Fruit fly (Drosophila melanogaster) whole organism, prepupa: Measurements from ENCODE around the gene Atat.

Experiments used
- CG10669 ChIP-seq: fragments of 200-800 bp; sonication (Bioruptor generic); optimal IDR thresholded peaks from 3 replicates; lab custom pipeline; 2018; ENCODE audit warnings: missing biosample characterization, mild to moderate bottlenecking, missing genetic modification characterization, moderate library complexity
- CG11762 ChIP-seq: fragments of 200-800 bp; sonication (Bioruptor generic); optimal IDR thresholded peaks from 3 replicates; lab custom pipeline; 2016; ENCODE audit warnings: missing biosample characterization, missing genetic modification characterization; ENCODE audit not compliant: insufficient read depth
- CG15336 ChIP-seq: fragments of 200-800 bp; sonication (Bioruptor generic); IDR thresholded peaks from 2 replicates; pipeline ENCODE4 v1.3.6; 2022; ENCODE audit warnings: missing biosample characterization, missing genetic modification characterization
- CG1621 ChIP-seq: fragments of 200-800 bp; sonication (Bioruptor generic); optimal IDR thresholded peaks from 3 replicates; lab custom pipeline; 2018; ENCODE audit warnings: missing biosample characterization, mild to moderate bottlenecking, missing genetic modification characterization
- CG16779 ChIP-seq: fragments of 200-800 bp; sonication (Bioruptor generic); optimal IDR thresholded peaks from 3 replicates; lab custom pipeline; 2017; ENCODE audit warnings: missing biosample characterization, mild to moderate bottlenecking, missing genetic modification characterization
- CG3032 ChIP-seq: fragments of 200-800 bp; optimal IDR thresholded peaks from 2 replicates; lab custom pipeline; 2019; ENCODE audit warnings: missing biosample characterization, mild to moderate bottlenecking, missing genetic modification characterization, moderate library complexity
- CG31627 ChIP-seq: fragments of 200-800 bp; sonication (Bioruptor generic); optimal IDR thresholded peaks from 3 replicates; lab custom pipeline; 2016; ENCODE audit warnings: missing biosample characterization, missing genetic modification characterization
- CG32006 ChIP-seq: fragments of 200-800 bp; sonication (Bioruptor generic); optimal IDR thresholded peaks from 3 replicates; lab custom pipeline; 2017; ENCODE audit warnings: missing biosample characterization, mild to moderate bottlenecking, missing genetic modification characterization
- CG34406 ChIP-seq: fragments of 200-800 bp; sonication (Bioruptor generic); optimal IDR thresholded peaks from 3 replicates; lab custom pipeline; 2016; ENCODE audit warnings: missing biosample characterization, missing genetic modification characterization
- CG3919 ChIP-seq: fragments of 200-800 bp; sonication (Bioruptor generic); optimal IDR thresholded peaks from 3 replicates; lab custom pipeline; 2016; ENCODE audit warnings: missing biosample characterization, missing genetic modification characterization
- CG4318 ChIP-seq: fragments of 200-800 bp; sonication (Bioruptor generic); optimal IDR thresholded peaks from 3 replicates; lab custom pipeline; 2017; ENCODE audit warnings: missing biosample characterization, mild to moderate bottlenecking, missing genetic modification characterization
- CG6163 ChIP-seq: fragments of 200-800 bp; sonication (Bioruptor generic); IDR thresholded peaks from 3 replicates; pipeline ENCODE4 v1.3.6; 2022; ENCODE audit warnings: missing biosample characterization, missing genetic modification characterization
- CG6276 ChIP-seq: fragments of 200-800 bp; sonication (Bioruptor generic); optimal IDR thresholded peaks from 2 replicates; lab custom pipeline; 2017; ENCODE audit warnings: missing biosample characterization, mild to moderate bottlenecking, missing genetic modification characterization
- CG6792 ChIP-seq: fragments of 200-800 bp; sonication (Bioruptor generic); optimal IDR thresholded peaks from 3 replicates; lab custom pipeline; 2016; ENCODE audit warnings: missing biosample characterization, missing genetic modification characterization
- CG6808 ChIP-seq: fragments of 200-800 bp; sonication (Bioruptor generic); optimal IDR thresholded peaks from 3 replicates; lab custom pipeline; 2017; ENCODE audit warnings: missing biosample characterization, missing genetic modification characterization, mild to moderate bottlenecking, moderate library complexity, missing genetic modification reagents
- CG7368 ChIP-seq: fragments of 200-800 bp; sonication (Bioruptor generic); optimal IDR thresholded peaks from 3 replicates; lab custom pipeline; 2016; ENCODE audit warnings: missing biosample characterization, missing genetic modification characterization
- CG8119 ChIP-seq: fragments of 200-800 bp; sonication (Bioruptor generic); IDR thresholded peaks from 3 replicates; pipeline ENCODE4 v1.3.6; 2022; ENCODE audit warnings: missing biosample characterization, missing genetic modification characterization
- CG8632 ChIP-seq: fragments of 200-800 bp; sonication (Bioruptor generic); optimal IDR thresholded peaks from 3 replicates; lab custom pipeline; 2016; ENCODE audit warnings: missing biosample characterization, missing genetic modification characterization
- CG9139 ChIP-seq: fragments of 200-800 bp; sonication (Bioruptor generic); optimal IDR thresholded peaks from 3 replicates; lab custom pipeline; 2017; ENCODE audit warnings: missing biosample characterization, mild to moderate bottlenecking, missing genetic modification characterization
- Eip75B ChIP-seq: fragments of 200-800 bp; sonication (Bioruptor generic); optimal IDR thresholded peaks from 3 replicates; lab custom pipeline; 2016; ENCODE audit warnings: missing biosample characterization, missing genetic modification characterization
- Eip78C ChIP-seq: fragments of 200-800 bp; sonication (Bioruptor generic); peaks from one replicate; lab custom pipeline; 2016; ENCODE audit warnings: missing biosample characterization, missing genetic modification characterization
- Eip93F ChIP-seq: fragments of 200-800 bp; sonication (Bioruptor generic); optimal IDR thresholded peaks from 2 replicates; lab custom pipeline; 2016; ENCODE audit warnings: missing biosample characterization, mild to moderate bottlenecking, missing genetic modification characterization
- Ets21C ChIP-seq: fragments of 200-800 bp; sonication (Bioruptor generic); optimal IDR thresholded peaks from 3 replicates; lab custom pipeline; 2016; ENCODE audit warnings: missing biosample characterization, missing genetic modification characterization
- Ets96B ChIP-seq: fragments of 200-800 bp; optimal IDR thresholded peaks from 2 replicates; lab custom pipeline; 2019; ENCODE audit warnings: missing biosample characterization, mild to moderate bottlenecking, missing genetic modification characterization, moderate library complexity
- Gug ChIP-seq: fragments of 200-800 bp; sonication (Bioruptor generic); IDR thresholded peaks from 2 replicates; pipeline ENCODE4 v1.3.6; 2022; ENCODE audit warnings: missing biosample characterization, missing genetic modification characterization
- Hr38 ChIP-seq: sonication (Bioruptor generic); optimal IDR thresholded peaks from 2 replicates; lab custom pipeline; 2016; ENCODE audit warnings: missing biosample characterization, missing genetic modification characterization
- Hr4 ChIP-seq: fragments of 200-800 bp; sonication (Bioruptor generic); optimal IDR thresholded peaks from 3 replicates; lab custom pipeline; 2016; ENCODE audit warnings: missing biosample characterization, missing genetic modification characterization
- Lpt ChIP-seq: fragments of 200-800 bp; sonication (Bioruptor generic); optimal IDR thresholded peaks from 3 replicates; lab custom pipeline; 2016; ENCODE audit warnings: missing biosample characterization, missing genetic modification characterization
- Met ChIP-seq: fragments of 200-800 bp; sonication (Bioruptor generic); optimal IDR thresholded peaks from 3 replicates; lab custom pipeline; 2016; ENCODE audit warnings: missing biosample characterization, missing genetic modification characterization
- OdsH ChIP-seq: fragments of 200-800 bp; sonication (Bioruptor generic); optimal IDR thresholded peaks from 3 replicates; lab custom pipeline; 2016; ENCODE audit warnings: missing biosample characterization, missing genetic modification characterization
- Smox ChIP-seq: fragments of 200-800 bp; sonication (Bioruptor generic); optimal IDR thresholded peaks from 3 replicates; lab custom pipeline; 2016; ENCODE audit warnings: missing biosample characterization, missing genetic modification characterization
- Sox102F ChIP-seq: fragments of 200-800 bp; sonication (Bioruptor generic); optimal IDR thresholded peaks from 2 replicates; lab custom pipeline; 2016; ENCODE audit warnings: missing biosample characterization, mild to moderate bottlenecking, missing genetic modification characterization
- Sox14 ChIP-seq: fragments of 200-800 bp; sonication (Bioruptor generic); optimal IDR thresholded peaks from 3 replicates; lab custom pipeline; 2016; ENCODE audit warnings: missing biosample characterization, missing genetic modification characterization
- Sox15 ChIP-seq: fragments of 200-800 bp; sonication (Bioruptor generic); optimal IDR thresholded peaks from 3 replicates; lab custom pipeline; 2016; ENCODE audit warnings: missing biosample characterization, missing genetic modification characterization
- achi ChIP-seq: fragments of 200-800 bp; sonication (Bioruptor generic); optimal IDR thresholded peaks from 3 replicates; lab custom pipeline; 2016; ENCODE audit warnings: missing biosample characterization, missing genetic modification characterization
- acj6 ChIP-seq: fragments of 200-800 bp; sonication (Bioruptor generic); optimal IDR thresholded peaks from 3 replicates; lab custom pipeline; 2016; ENCODE audit warnings: missing biosample characterization, missing genetic modification characterization
- dsx ChIP-seq: fragments of 200-800 bp; optimal IDR thresholded peaks from 3 replicates; lab custom pipeline; 2019; ENCODE audit warnings: missing biosample characterization, mild to moderate bottlenecking, missing genetic modification characterization, moderate library complexity; ENCODE audit not compliant: poor library complexity, severe bottlenecking
- eg ChIP-seq: fragments of 200-800 bp; sonication (Bioruptor generic); IDR thresholded peaks from 3 replicates; pipeline ENCODE4 v1.3.6; 2022; ENCODE audit warnings: missing biosample characterization, missing genetic modification characterization
- esn ChIP-seq: fragments of 200-800 bp; sonication (Bioruptor generic); optimal IDR thresholded peaks from 2 replicates; lab custom pipeline; 2016; ENCODE audit warnings: missing biosample characterization, mild to moderate bottlenecking, missing genetic modification characterization, moderate library complexity
- fd59A ChIP-seq: fragments of 200-800 bp; sonication (Bioruptor generic); optimal IDR thresholded peaks from 2 replicates; lab custom pipeline; 2017; ENCODE audit warnings: missing biosample characterization, mild to moderate bottlenecking, missing genetic modification characterization, missing genetic modification reagents
- fd85E ChIP-seq: fragments of 200-800 bp; sonication (Bioruptor generic); optimal IDR thresholded peaks from 3 replicates; lab custom pipeline; 2016; ENCODE audit warnings: missing biosample characterization, missing genetic modification characterization
- fkh ChIP-seq: fragments of 200-800 bp; sonication (Bioruptor generic); optimal IDR thresholded peaks from 3 replicates; lab custom pipeline; 2017; ENCODE audit warnings: missing biosample characterization, mild to moderate bottlenecking, missing genetic modification characterization, moderate library complexity
- lz ChIP-seq: fragments of 200-800 bp; sonication (Bioruptor generic); optimal IDR thresholded peaks from 3 replicates; lab custom pipeline; 2016; ENCODE audit warnings: missing biosample characterization, missing genetic modification characterization
- net ChIP-seq: fragments of 200-800 bp; sonication (Bioruptor generic); optimal IDR thresholded peaks from 3 replicates; lab custom pipeline; 2016; ENCODE audit warnings: missing biosample characterization, missing genetic modification characterization
- pdm3 ChIP-seq: fragments of 200-800 bp; sonication (Bioruptor generic); optimal IDR thresholded peaks from 3 replicates; lab custom pipeline; 2016; ENCODE audit warnings: missing biosample characterization, missing genetic modification characterization
- salr ChIP-seq, 2 experiments: fragments of 200-800 bp; sonication (Bioruptor generic); optimal IDR thresholded peaks; 3 replicates each; lab custom pipeline; 2016 to 2018; ENCODE audit warnings: missing biosample characterization in 2 of 2, missing genetic modification characterization in 2 of 2, mild to moderate bottlenecking in 1 of 2
- spab ChIP-seq: fragments of 200-800 bp; sonication (Bioruptor generic); optimal IDR thresholded peaks from 2 replicates; lab custom pipeline; 2017; ENCODE audit warnings: missing biosample characterization, mild to moderate bottlenecking, missing genetic modification characterization, missing genetic modification reagents
- ss ChIP-seq, 2 experiments: fragments of 200-800 bp; sonication (Bioruptor generic); optimal IDR thresholded peaks; 2 replicates in 1 of 2; 3 replicates in 1 of 2; lab custom pipeline; 2017 to 2018; ENCODE audit warnings: mild to moderate bottlenecking in 2 of 2, missing biosample characterization in 2 of 2, missing genetic modification characterization in 2 of 2, moderate library complexity in 1 of 2
- svp ChIP-seq: fragments of 200-800 bp; sonication (Bioruptor generic); peaks from one replicate; lab custom pipeline; 2016; ENCODE audit warnings: missing biosample characterization, missing genetic modification characterization
- topi ChIP-seq: fragments of 200-800 bp; sonication (Bioruptor generic); optimal IDR thresholded peaks from 3 replicates; lab custom pipeline; 2016; ENCODE audit warnings: missing biosample characterization, missing genetic modification characterization

Atat gene

dm6 chr3L:9425838-9426237 is 720 bp downstream of the Atat start (continued):
- TF ChIP-seq lz = no peak
- TF ChIP-seq salr (GFP tag; optimal IDR thresholded peaks at IDR 0.05; lab: Kevin White, UChicago) = no peak
- TF ChIP-seq CG31627 = no peak
- TF ChIP-seq Sox102F (GFP tag; lab: Kevin White, UChicago) = no peak
- no peak for TF ChIP-seq CG34406
- TF ChIP-seq dsx (GFP tag; lab: Kevin White, UChicago) = no peak
- no peak for TF ChIP-seq fd85E (GFP tag; lab: Kevin White, UChicago)
- no peak for TF ChIP-seq fkh
- no peak for TF ChIP-seq CG10669 (GFP tag; lab: Kevin White, UChicago)
- no peak for TF ChIP-seq ss (GFP tag; optimal IDR thresholded peaks at IDR 0.05; lab: Kevin White, UChicago)
- TF ChIP-seq fd59A (GFP tag; lab: Kevin White, UChicago) = no peak
- TF ChIP-seq achi = no peak
- TF ChIP-seq CG4318 (GFP tag; lab: Kevin White, UChicago) = peak; percentile 0
- TF ChIP-seq CG9139 = no peak
- TF ChIP-seq CG3032 (tag; lab: Kevin White, UChicago) = no peak
- no peak for TF ChIP-seq CG6808

- TF ChIP-seq CG8119 (peak; percentile 44; the same call in 2 of the 3 replicates), CG32006 (peak; percentile 28), CG6808 (no peak), CG34406 (peak; percentile 27), Ets96B (tag; lab: Kevin White, UChicago) (peak; percentile 22), Met (GFP tag; lab: Kevin White, UChicago) (peak; percentile 40), Gug (GFP tag; lab: Robert Waterston, UW) (no peak), CG1621 (tag; lab: Kevin White, UChicago) (no peak), Sox14 (GFP tag; lab: Kevin White, UChicago) (peak; percentile 7), Ets21C (GFP tag; lab: Kevin White, UChicago) (no peak), Sox102F (GFP tag; lab: Kevin White, UChicago) (peak; percentile 31), fd59A (GFP tag; lab: Kevin White, UChicago) (no peak), Smox (GFP tag; lab: Kevin White, UChicago) (peak; percentile 40), Hr38 (GFP tag; lab: Kevin White, UChicago) (no peak), OdsH (peak; percentile 35), Eip75B (peak; percentile 27), Lpt (GFP tag; lab: Kevin White, UChicago) (no peak), topi (GFP tag; lab: Kevin White, UChicago) (no peak), esn (GFP tag; lab: Kevin White, UChicago) (peak; percentile 47), CG4318 (GFP tag; lab: Kevin White, UChicago) (no peak), CG6792 (peak; percentile 13), CG11762 (no peak), CG31627 (no peak), Eip93F (GFP tag; lab: Kevin White, UChicago) (no peak), CG7368 (GFP tag; lab: Kevin White, UChicago) (no peak), fd85E (GFP tag; lab: Kevin White, UChicago) (no peak), CG15336 (GFP tag; lab: Robert Waterston, UW) (peak; percentile 58; the same call in 1 of the 2 replicates), acj6 (GFP tag; lab: Kevin White, UChicago) (peak; percentile 11), svp (GFP tag; lab: Kevin White, UChicago) (peak; percentile 75), Hr4 (GFP tag; lab: Kevin White, UChicago) (peak; percentile 64), CG6276 (peak; percentile 24), CG16779 (no peak), pdm3 (GFP tag; lab: Kevin White, UChicago) (peak; percentile 10), CG8632 (GFP tag; lab: Kevin White, UChicago) (peak; percentile 4), CG3032 (tag; lab: Kevin White, UChicago) (peak; percentile 2), Eip78C (peak; percentile 84), CG3919 (GFP tag; lab: Kevin White, UChicago) (peak; percentile 28), eg (GFP tag; lab: Robert Waterston, UW) (no peak), CG10669 (GFP tag; lab: Kevin White, UChicago) (no peak), dsx (GFP tag; lab: Kevin White, UChicago) (peak; percentile 6), CG6163 (GFP tag; lab: Robert Waterston, UW) (peak; percentile 11; the same call in 1 of the 3 replicates), net (GFP tag; lab: Kevin White, UChicago) (peak; percentile 12), spab (GFP tag; lab: Kevin White, UChicago) (no peak), Sox15 (no peak)
Observed at dm6 chr3L:9424528-9424911, 2.0 kb downstream of the Atat start.
